Worm (Caenorhabditis elegans): ENCODE data around the gene C14H10.2.

C14H10.2 gene

ce11 chrX:10252781-10253180 lies at the start of gene C14H10.2:
Gene C14H10.2, minus strand, starts transcription at chrX:10252881.
- no peak for TF ChIP-seq pha-4 (tag; optimal IDR thresholded peaks at IDR 0.05)
- no peak for TF ChIP-seq nfya-1 (tag; optimal IDR thresholded peaks at IDR 0.05; ENCODE audit: insufficient read depth)

- TF ChIP-seq nhr-67 (tag; optimal IDR thresholded peaks at IDR 0.05), result no peak
- TF ChIP-seq elt-1 (tag; optimal IDR thresholded peaks at IDR 0.05), result peak; percentile 51
Observed at ce11 chrX:10302430-10302829, 49.7 kb upstream of the C14H10.2 start, which contains the start of gene fip-5. Gene fip-5, plus strand, starts transcription at chrX:10302741.

ce11 chrX:10301920-10302319 lies 49.2 kb upstream of the C14H10.2 start:
- TF ChIP-seq nhr-23 (tag; optimal IDR thresholded peaks at IDR 0.05) (peak; percentile 82), elt-1 (tag; optimal IDR thresholded peaks at IDR 0.05) (peak; percentile 91), nhr-25 (tag; optimal IDR thresholded peaks at IDR 0.05) (peak; percentile 71), elt-2 (tag; optimal IDR thresholded peaks at IDR 0.05) (no peak)

- TF ChIP-seq ceh-82 (tag; optimal IDR thresholded peaks at IDR 0.05) (no peak), ztf-4 (tag; optimal IDR thresholded peaks at IDR 0.05) (no peak), sea-2 (GFP tag; optimal IDR thresholded peaks at IDR 0.05) (no peak), ztf-11 (tag; optimal IDR thresholded peaks at IDR 0.05) (no peak)
Observed at ce11 chrX:10297410-10297809, 44.7 kb upstream of the C14H10.2 start.

ce11 chrX:10285634-10286033 lies 33.0 kb upstream of the C14H10.2 start, which contains the start of gene npr-6:
Gene npr-6, minus strand, starts transcription at chrX:10285734.
- TF ChIP-seq nhr-77 (tag; optimal IDR thresholded peaks at IDR 0.05), result no peak
- TF ChIP-seq jun-1 (tag; optimal IDR thresholded peaks at IDR 0.05), result no peak
- no peak for TF ChIP-seq ceh-82 (tag; optimal IDR thresholded peaks at IDR 0.05)
- no peak for TF ChIP-seq ZK546.5 (tag; optimal IDR thresholded peaks at IDR 0.05)
- no peak for TF ChIP-seq ceh-9 (tag; optimal IDR thresholded peaks at IDR 0.05)
- no peak for TF ChIP-seq fos-1 (tag; optimal IDR thresholded peaks at IDR 0.05)

- no peak for TF ChIP-seq unc-62 (GFP tag; optimal IDR thresholded peaks at IDR 0.05)
- no peak for TF ChIP-seq snpc-4 (tag; optimal IDR thresholded peaks at IDR 0.05)
- no peak for TF ChIP-seq hmg-11 (tag; optimal IDR thresholded peaks at IDR 0.05)
- TF ChIP-seq nhr-237 (tag; optimal IDR thresholded peaks at IDR 0.05), result no peak
- no peak for TF ChIP-seq eor-1 (tag; optimal IDR thresholded peaks at IDR 0.05)
- no peak for TF ChIP-seq nhr-76 (tag; optimal IDR thresholded peaks at IDR 0.05)
- no peak for TF ChIP-seq nhr-67 (tag; optimal IDR thresholded peaks at IDR 0.05)
- TF ChIP-seq ama-1 (optimal IDR thresholded peaks at IDR 0.05), result no peak
- TF ChIP-seq mdl-1 (tag; optimal IDR thresholded peaks at IDR 0.05), result no peak
- TF ChIP-seq daf-12 (tag; optimal IDR thresholded peaks at IDR 0.05), result no peak
- TF ChIP-seq jun-1 (tag; optimal IDR thresholded peaks at IDR 0.05), result no peak
- no peak for TF ChIP-seq ztf-11 (tag; optimal IDR thresholded peaks at IDR 0.05)
Observed at ce11 chrX:10279299-10279698, 26.6 kb upstream of the C14H10.2 start, which contains the start of gene slc-9B.1. Gene slc-9B.1, plus strand, starts transcription at chrX:10279599.

- TF ChIP-seq egl-27 (tag; optimal IDR thresholded peaks at IDR 0.05) (no peak), nhr-11 (tag; optimal IDR thresholded peaks at IDR 0.05) (no peak), ceh-16 (tag; optimal IDR thresholded peaks at IDR 0.05) (no peak), elt-3 (tag; optimal IDR thresholded peaks at IDR 0.05) (no peak), fkh-10 (GFP tag; optimal IDR thresholded peaks at IDR 0.05) (no peak), jun-1 (tag; optimal IDR thresholded peaks at IDR 0.05) (no peak), skn-1 (tag; optimal IDR thresholded peaks at IDR 0.05) (no peak), pqm-1 (tag; optimal IDR thresholded peaks at IDR 0.05) (no peak), fkh-2 (tag; optimal IDR thresholded peaks at IDR 0.05) (no peak), elt-1 (tag; optimal IDR thresholded peaks at IDR 0.05) (no peak), sea-2 (GFP tag; optimal IDR thresholded peaks at IDR 0.05) (no peak), daf-12 (tag; optimal IDR thresholded peaks at IDR 0.05) (no peak), fos-1 (tag; optimal IDR thresholded peaks at IDR 0.05) (no peak), lin-39 (tag; optimal IDR thresholded peaks at IDR 0.05) (no peak), nhr-67 (tag; optimal IDR thresholded peaks at IDR 0.05) (no peak), nhr-28 (tag; optimal IDR thresholded peaks at IDR 0.05) (no peak), R02D3.7 (tag; optimal IDR thresholded peaks at IDR 0.05) (no peak), ceh-28 (tag; optimal IDR thresholded peaks at IDR 0.05) (no peak), unc-39 (tag; optimal IDR thresholded peaks at IDR 0.05) (no peak), mdl-1 (tag; optimal IDR thresholded peaks at IDR 0.05) (no peak)
Observed at ce11 chrX:10277118-10277517, 24.4 kb upstream of the C14H10.2 start.
